Fruit fly (Drosophila melanogaster) whole organism, embryonic: ENCODE data around the gene CG3198.

Experiments used
- ATbp ChIP-seq: fragments of 200-800 bp; sonication (Bioruptor generic); optimal IDR thresholded peaks from 2 replicates; lab custom pipeline; 2017; ENCODE audit warnings: missing biosample characterization, mild to moderate bottlenecking, missing genetic modification characterization, missing genetic modification reagents
- Atf3 ChIP-seq: fragments of 200-800 bp; sonication (Bioruptor generic); optimal IDR thresholded peaks from 3 replicates; lab custom pipeline; 2016; ENCODE audit warnings: missing biosample characterization, missing genetic modification characterization
- B-H1 ChIP-seq: fragments of 200-800 bp; sonication (Bioruptor generic); IDR thresholded peaks from 3 replicates; pipeline ENCODE4 v1.3.6; 2022; ENCODE audit warnings: missing biosample characterization, missing genetic modification characterization
- Bteb2 ChIP-seq: fragments of 200-800 bp; sonication (Bioruptor generic); optimal IDR thresholded peaks from 2 replicates; lab custom pipeline; 2016; ENCODE audit warnings: missing biosample characterization, missing genetic modification characterization
- CG10274 ChIP-seq: fragments of 200-800 bp; sonication (Bioruptor generic); optimal IDR thresholded peaks from 3 replicates; lab custom pipeline; 2017; ENCODE audit warnings: missing biosample characterization, mild to moderate bottlenecking, missing genetic modification characterization
- CG10654 ChIP-seq: fragments of 200-800 bp; sonication (Bioruptor generic); optimal IDR thresholded peaks from 2 replicates; lab custom pipeline; 2016; ENCODE audit warnings: missing biosample characterization, missing genetic modification characterization
- CG11456 ChIP-seq: fragments of 200-800 bp; sonication (Bioruptor generic); IDR thresholded peaks from 3 replicates; pipeline ENCODE4 v1.3.6; 2022; ENCODE audit warnings: missing biosample characterization, missing genetic modification characterization
- CG13287 ChIP-seq: fragments of 200-800 bp; sonication (Bioruptor generic); IDR thresholded peaks from 2 replicates; pipeline ENCODE4 v1.3.6; 2022; ENCODE audit warnings: missing biosample characterization, missing genetic modification characterization; ENCODE audit not compliant: partially characterized antibody
- CG13624 ChIP-seq: fragments of 200-800 bp; sonication (Bioruptor generic); optimal IDR thresholded peaks from 2 replicates; lab custom pipeline; 2016; ENCODE audit warnings: missing biosample characterization, missing genetic modification characterization
- CG13775 ChIP-seq: fragments of 200-800 bp; sonication (Bioruptor generic); optimal IDR thresholded peaks from 3 replicates; lab custom pipeline; 2017; ENCODE audit warnings: missing biosample characterization, mild to moderate bottlenecking, missing genetic modification characterization
- CG15514 ChIP-seq: fragments of 200-800 bp; sonication (Bioruptor generic); optimal IDR thresholded peaks from 3 replicates; lab custom pipeline; 2017; ENCODE audit warnings: missing biosample characterization, missing genetic modification characterization, mild to moderate bottlenecking, moderate library complexity, missing genetic modification reagents
- CG1647 ChIP-seq: fragments of 200-800 bp; sonication (Bioruptor generic); optimal IDR thresholded peaks from 3 replicates; lab custom pipeline; 2016; ENCODE audit warnings: missing biosample characterization, missing genetic modification characterization
- CG17361 ChIP-seq: fragments of 200-800 bp; sonication (Bioruptor generic); IDR thresholded peaks from 3 replicates; pipeline ENCODE4 v1.3.6; 2022; ENCODE audit warnings: missing biosample characterization, missing genetic modification characterization
- CG18262 ChIP-seq: fragments of 200-800 bp; optimal IDR thresholded peaks from 3 replicates; lab custom pipeline; 2019; ENCODE audit warnings: missing biosample characterization, mild to moderate bottlenecking, missing genetic modification characterization, moderate library complexity
- CG2116 ChIP-seq: fragments of 200-800 bp; sonication (Bioruptor generic); optimal IDR thresholded peaks from 3 replicates; lab custom pipeline; 2018; ENCODE audit warnings: missing biosample characterization, mild to moderate bottlenecking, missing genetic modification characterization
- CG31224 ChIP-seq: fragments of 200-800 bp; sonication (Bioruptor generic); IDR thresholded peaks from 2 replicates; pipeline ENCODE4 v1.3.6; 2022; ENCODE audit warnings: missing biosample characterization, missing genetic modification characterization
- CG4424 ChIP-seq: fragments of 200-800 bp; sonication (Bioruptor generic); optimal IDR thresholded peaks from 3 replicates; lab custom pipeline; 2016; ENCODE audit warnings: missing biosample characterization, missing genetic modification characterization
- CG4707 ChIP-seq: fragments of 200-800 bp; sonication (Bioruptor generic); optimal IDR thresholded peaks from 2 replicates; lab custom pipeline; 2018; ENCODE audit warnings: missing biosample characterization, mild to moderate bottlenecking, missing genetic modification characterization, moderate library complexity
- CG6272 ChIP-seq: fragments of 200-800 bp; sonication (Bioruptor generic); IDR thresholded peaks from 2 replicates; pipeline ENCODE4 v1.3.6; 2022; ENCODE audit warnings: missing biosample characterization, missing genetic modification characterization
- CG9817 ChIP-seq: fragments of 200-800 bp; sonication (Bioruptor generic); optimal IDR thresholded peaks from 2 replicates; lab custom pipeline; 2018; ENCODE audit warnings: missing biosample characterization, mild to moderate bottlenecking, missing genetic modification characterization, moderate library complexity
- CoRest ChIP-seq: fragments of 200-800 bp; sonication (Bioruptor generic); optimal IDR thresholded peaks from 3 replicates; lab custom pipeline; 2018; ENCODE audit warnings: missing biosample characterization, mild to moderate bottlenecking, missing genetic modification characterization, moderate library complexity
- Hr39 ChIP-seq: fragments of >200 bp; optimal IDR thresholded peaks from 2 replicates; lab custom pipeline; 2017
- MESR4 ChIP-seq: fragments of 200-800 bp; sonication (Bioruptor generic); optimal IDR thresholded peaks from 2 replicates; lab custom pipeline; 2018; ENCODE audit warnings: missing biosample characterization, mild to moderate bottlenecking, missing genetic modification characterization, moderate library complexity
- NC2α ChIP-seq: fragments of 200-800 bp; sonication (Bioruptor generic); optimal IDR thresholded peaks from 2 replicates; lab custom pipeline; 2016; ENCODE audit warnings: missing biosample characterization, missing genetic modification characterization
- NC2β ChIP-seq: fragments of 200-800 bp; sonication (Bioruptor generic); optimal IDR thresholded peaks from 2 replicates; lab custom pipeline; 2016; ENCODE audit warnings: missing biosample characterization, missing genetic modification characterization
- NFAT ChIP-seq: fragments of 200-800 bp; sonication (Bioruptor generic); IDR thresholded peaks from 2 replicates; pipeline ENCODE4 v1.3.6; 2022; ENCODE audit warnings: missing biosample characterization, missing genetic modification characterization
- NK7.1 ChIP-seq: fragments of 200-800 bp; sonication (Bioruptor generic); optimal IDR thresholded peaks from 3 replicates; lab custom pipeline; 2016; ENCODE audit warnings: missing biosample characterization, missing genetic modification characterization
- Sry-δ ChIP-seq: fragments of 200-800 bp; sonication (Bioruptor generic); optimal IDR thresholded peaks from 2 replicates; lab custom pipeline; 2016; ENCODE audit warnings: missing biosample characterization, missing genetic modification characterization
- Taf1 ChIP-seq: fragments of 200-800 bp; sonication (Bioruptor generic); IDR thresholded peaks from 2 replicates; pipeline ENCODE4 v1.3.6; 2022; ENCODE audit warnings: missing biosample characterization, missing genetic modification characterization
- ap ChIP-seq: fragments of 200-800 bp; sonication (Bioruptor generic); IDR thresholded peaks from 2 replicates; pipeline ENCODE4 v1.3.6; 2022; ENCODE audit warnings: missing biosample characterization, missing genetic modification characterization
- bsh ChIP-seq, 2 experiments: fragments of 200-800 bp; sonication (Bioruptor generic); optimal IDR thresholded peaks; 2 replicates each; lab custom pipeline; 2017 to 2018; ENCODE audit warnings: mild to moderate bottlenecking in 2 of 2, missing biosample characterization in 2 of 2, missing genetic modification characterization in 2 of 2, moderate library complexity in 1 of 2
- crc ChIP-seq: fragments of 200-800 bp; sonication (Bioruptor generic); optimal IDR thresholded peaks from 2 replicates; lab custom pipeline; 2016; ENCODE audit warnings: missing biosample characterization, missing genetic modification characterization
- dmrt99B ChIP-seq: fragments of 200-800 bp; sonication (Bioruptor generic); optimal IDR thresholded peaks from 2 replicates; lab custom pipeline; 2018; ENCODE audit warnings: missing biosample characterization, mild to moderate bottlenecking, missing genetic modification characterization, moderate library complexity
- fd3F ChIP-seq: fragments of 200-800 bp; sonication (Bioruptor generic); optimal IDR thresholded peaks from 2 replicates; lab custom pipeline; 2018; ENCODE audit warnings: missing biosample characterization, mild to moderate bottlenecking, missing genetic modification characterization, moderate library complexity
- hb ChIP-seq: fragments of 200-800 bp; sonication (Bioruptor generic); IDR thresholded peaks from 3 replicates; pipeline ENCODE4 v1.3.6; 2022; ENCODE audit warnings: missing biosample characterization, missing genetic modification characterization; ENCODE audit not compliant: partially characterized antibody
- her ChIP-seq: fragments of 200-800 bp; sonication (Bioruptor generic); optimal IDR thresholded peaks from 2 replicates; lab custom pipeline; 2016; ENCODE audit warnings: missing biosample characterization, missing genetic modification characterization
- lbe ChIP-seq: fragments of 200-800 bp; sonication (Bioruptor generic); optimal IDR thresholded peaks from 2 replicates; lab custom pipeline; 2016; ENCODE audit warnings: missing biosample characterization, mild to moderate bottlenecking, missing genetic modification characterization
- lola ChIP-seq, 3 experiments: fragments of >200 bp in 2 of 3; fragments of 200-800 bp in 1 of 3; sonication (Bioruptor generic) in 1 of 3; optimal IDR thresholded peaks; 2 replicates each; lab custom pipeline; 2017 to 2019; ENCODE audit warnings: missing biosample characterization in 3 of 3, missing genetic modification characterization in 3 of 3, mild to moderate bottlenecking in 1 of 3, moderate library complexity in 1 of 3
- org-1 ChIP-seq: fragments of 200-800 bp; sonication (Bioruptor generic); optimal IDR thresholded peaks from 2 replicates; lab custom pipeline; 2017; ENCODE audit warnings: missing biosample characterization, missing genetic modification characterization
- phol ChIP-seq: fragments of 200-800 bp; sonication (Bioruptor generic); optimal IDR thresholded peaks from 3 replicates; lab custom pipeline; 2018; ENCODE audit warnings: missing biosample characterization, mild to moderate bottlenecking, missing genetic modification characterization, moderate library complexity
- prd ChIP-seq, 3 experiments: fragments of >200 bp in 2 of 3; fragments of 200-800 bp in 1 of 3; sonication (Bioruptor generic) in 1 of 3; optimal IDR thresholded peaks in 2 of 3; IDR thresholded peaks in 1 of 3; 2 replicates in 2 of 3; 3 replicates in 1 of 3; pipeline versions ENCODE4 v1.3.6 to Lab custom; 2017 to 2022; ENCODE audit warnings: missing biosample characterization in 1 of 3, missing genetic modification characterization in 1 of 3
- pzg ChIP-seq: fragments of 200-800 bp; sonication (Bioruptor generic); optimal IDR thresholded peaks from 3 replicates; lab custom pipeline; 2018; ENCODE audit warnings: missing biosample characterization, mild to moderate bottlenecking, missing genetic modification characterization, moderate library complexity
- rib ChIP-seq: fragments of 200-800 bp; sonication (Bioruptor generic); IDR thresholded peaks from 2 replicates; pipeline ENCODE4 v1.3.6; 2022; ENCODE audit warnings: missing biosample characterization, missing genetic modification characterization
- run ChIP-seq: fragments of 200-800 bp; sonication (Bioruptor generic); optimal IDR thresholded peaks from 3 replicates; lab custom pipeline; 2018; ENCODE audit warnings: missing biosample characterization, mild to moderate bottlenecking, missing genetic modification characterization
- shn ChIP-seq: fragments of 200-800 bp; sonication (Bioruptor generic); optimal IDR thresholded peaks from 3 replicates; lab custom pipeline; 2016; ENCODE audit warnings: missing biosample characterization, missing genetic modification characterization
- tap ChIP-seq: fragments of 200-800 bp; optimal IDR thresholded peaks from 3 replicates; lab custom pipeline; 2019; ENCODE audit warnings: missing biosample characterization, mild to moderate bottlenecking, missing genetic modification characterization, moderate library complexity
- tup ChIP-seq: fragments of 200-800 bp; sonication (Bioruptor generic); optimal IDR thresholded peaks from 2 replicates; lab custom pipeline; 2016; ENCODE audit warnings: missing biosample characterization, mild to moderate bottlenecking, missing genetic modification characterization, moderate library complexity
- wdn ChIP-seq: fragments of 200-800 bp; sonication (Bioruptor generic); IDR thresholded peaks from 2 replicates; pipeline ENCODE4 v1.3.6; 2022; ENCODE audit warnings: missing biosample characterization, missing genetic modification characterization
- zen ChIP-seq: fragments of 200-800 bp; sonication (Bioruptor generic); optimal IDR thresholded peaks from 3 replicates; lab custom pipeline; 2018; ENCODE audit warnings: missing biosample characterization, mild to moderate bottlenecking, missing genetic modification characterization, moderate library complexity

CG3198 gene

DNA sequence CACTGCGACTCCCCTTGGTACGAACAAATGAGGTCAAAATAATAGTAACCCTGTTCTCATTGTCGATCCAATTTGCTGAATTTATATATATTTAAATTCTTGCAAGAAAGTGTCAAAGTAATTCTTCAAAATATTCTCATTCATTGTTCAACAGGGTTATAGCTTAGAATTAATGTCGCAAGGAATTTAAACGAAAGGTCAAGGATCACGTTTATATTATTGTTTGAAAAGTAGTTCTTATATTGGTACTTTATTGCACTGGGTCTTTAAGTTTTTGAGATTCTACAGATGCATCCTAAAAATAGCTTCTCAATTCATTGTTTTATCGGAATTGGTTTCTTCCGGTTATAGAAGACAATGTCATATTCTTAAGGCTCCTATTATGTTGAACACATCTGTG is 30.2 kb upstream of the CG3198 start:
- TF ChIP-seq CG10274 (GFP tag; lab: Kevin White, UChicago), result no peak
- TF ChIP-seq CG13775 (GFP tag; lab: Kevin White, UChicago), result no peak
- TF ChIP-seq bsh (GFP tag; optimal IDR thresholded peaks at IDR 0.05; lab: Kevin White, UChicago), result peak in 1 of 2 experiments; percentile 24

- TF ChIP-seq lbe (GFP tag; lab: Kevin White, UChicago) (no peak), NFAT (GFP tag; lab: Robert Waterston, UW) (no peak), fd3F (GFP tag; lab: Kevin White, UChicago) (no peak), CG13287 (GFP tag; lab: Robert Waterston, UW) (no peak), CG1647 (GFP tag; lab: Kevin White, UChicago) (no peak), CG9817 (no peak), pzg (GFP tag; lab: Kevin White, UChicago) (no peak), B-H1 (no peak), run (tag; lab: Kevin White, UChicago) (no peak), CG17361 (GFP tag; lab: Robert Waterston, UW) (peak; percentile 44; the same call in 1 of the 3 replicates), Bteb2 (GFP tag; lab: Kevin White, UChicago) (no peak), rib (GFP tag; lab: Robert Waterston, UW) (no peak), CG18262 (tag; lab: Kevin White, UChicago) (peak; percentile 19), CG13624 (GFP tag; lab: Kevin White, UChicago) (no peak), CG15514 (GFP tag; lab: Kevin White, UChicago) (no peak), ap (GFP tag; lab: Robert Waterston, UW) (no peak), wdn (GFP tag; lab: Robert Waterston, UW) (no peak), prd (optimal IDR thresholded peaks at IDR 0.05; lab: Kevin White, UChicago) (no peak), prd (GFP tag; IDR thresholded peaks at IDR 0.05; lab: Robert Waterston, UW) (no peak; the same call in 2 of the 3 replicates), tup (GFP tag; lab: Kevin White, UChicago) (no peak), dmrt99B (no peak), Atf3 (GFP tag; lab: Kevin White, UChicago) (no peak), phol (peak; percentile 8), NC2α (no peak), her (GFP tag; lab: Kevin White, UChicago) (no peak), MESR4 (no peak), CG6272 (GFP tag; lab: Robert Waterston, UW) (no peak), NC2β (GFP tag; lab: Kevin White, UChicago) (no peak), CoRest (tag; lab: Kevin White, UChicago) (no peak), org-1 (no peak), tap (no peak), zen (tag; lab: Kevin White, UChicago) (no peak), CG4707 (no peak), crc (GFP tag; lab: Kevin White, UChicago) (no peak), CG2116 (GFP tag; lab: Kevin White, UChicago) (no peak), Sry-δ (GFP tag; lab: Kevin White, UChicago) (no peak), CG11456 (GFP tag; lab: Robert Waterston, UW) (no peak), CG31224 (GFP tag; lab: Robert Waterston, UW) (no peak), shn (GFP tag; lab: Kevin White, UChicago) (no peak), lola (GFP tag; optimal IDR thresholded peaks at IDR 0.05; lab: Kevin White, UChicago) (peak in 1 of 3 experiments; percentile 19), Hr39 (lab: Kevin White, UChicago) (no peak), CG4424 (GFP tag; lab: Kevin White, UChicago) (no peak), Taf1 (GFP tag; lab: Robert Waterston, UW) (no peak), ATbp (no peak), hb (GFP tag; lab: Robert Waterston, UW) (no peak), NK7.1 (no peak), CG10654 (GFP tag; lab: Kevin White, UChicago) (no peak)
These were observed 29.5 kb upstream of the CG3198 start for dm6 chrX:6703237-6703636.
